Comparison of ENCODE assay signal across 3 fruit fly cellular contexts in genomic region chr3R:28676870-28677526, dm6.
TF ChIP-seq lines count a peak whose summit lies in the region.

No protein-coding gene starts in this region.

- TF ChIP-seq CTCF in whole organism, embryonic (GFP tag; optimal IDR thresholded peaks at IDR 0.05; lab: Kevin White, UChicago) = no peak

TF ChIP-seq in whole organism, embryonic, 481 proteins besides CTCF, POLR2A, EP300 and RAD21 (continues in another document):
- no peak for TF ChIP-seq Lhr (GFP tag; optimal IDR thresholded peaks at IDR 0.05; lab: Kevin White, UChicago)
- no peak for TF ChIP-seq gcm2 (GFP tag; optimal IDR thresholded peaks at IDR 0.05; lab: Kevin White, UChicago)
- TF ChIP-seq salm (tag; optimal IDR thresholded peaks at IDR 0.05; lab: Kevin White, UChicago) = peak; percentile 49
- TF ChIP-seq CG2199 (GFP tag; IDR thresholded peaks at IDR 0.05; lab: Robert Waterston, UW) = no peak
- peak; percentile 56 for TF ChIP-seq NfI (GFP tag; optimal IDR thresholded peaks at IDR 0.05; lab: Kevin White, UChicago)
- peak; percentile 68 for TF ChIP-seq ind (GFP tag; optimal IDR thresholded peaks at IDR 0.05; lab: Kevin White, UChicago)
- 0 out of 4 replicates have a peak, but pooled peaks have one; percentile 7 for TF ChIP-seq chinmo (GFP tag; IDR thresholded peaks at IDR 0.05; lab: Robert Waterston, UW; ENCODE audit: partially characterized antibody)
- TF ChIP-seq CG8290 (GFP tag; optimal IDR thresholded peaks at IDR 0.05; lab: Kevin White, UChicago) = no peak
- TF ChIP-seq CG8290 (tag; optimal IDR thresholded peaks at IDR 0.05; lab: Kevin White, UChicago) = peak in 1 of 2 experiments; percentile 71
- no peak for TF ChIP-seq ara (GFP tag; IDR thresholded peaks at IDR 0.05; lab: Robert Waterston, UW)
- TF ChIP-seq Ptx1 (GFP tag; IDR thresholded peaks at IDR 0.05; lab: Robert Waterston, UW) = peak; percentile 70
- TF ChIP-seq CG12299 (tag; optimal IDR thresholded peaks at IDR 0.05; lab: Kevin White, UChicago) = no peak
- TF ChIP-seq Bteb2 (GFP tag; optimal IDR thresholded peaks at IDR 0.05; lab: Kevin White, UChicago) = no peak
- peak; percentile 66 for TF ChIP-seq fd3F (GFP tag; optimal IDR thresholded peaks at IDR 0.05; lab: Kevin White, UChicago)
- 0 out of 2 replicates have a peak, but pooled peaks have one; percentile 43 for TF ChIP-seq Taf1 (GFP tag; IDR thresholded peaks at IDR 0.05; lab: Robert Waterston, UW)
- peak; percentile 18 for TF ChIP-seq CG18619 (GFP tag; optimal IDR thresholded peaks at IDR 0.05; lab: Kevin White, UChicago)
- TF ChIP-seq Dbx (GFP tag; IDR thresholded peaks at IDR 0.05; lab: Robert Waterston, UW) = 0 out of 3 replicates have a peak, but pooled peaks have one; percentile 13
- TF ChIP-seq CG12659 (GFP tag; optimal IDR thresholded peaks at IDR 0.05; lab: Kevin White, UChicago) = peak; percentile 37
- TF ChIP-seq dysf (GFP tag; IDR thresholded peaks at IDR 0.05; lab: Robert Waterston, UW) = peak; percentile 80
- peak; percentile 53 for TF ChIP-seq bcd (GFP tag; optimal IDR thresholded peaks at IDR 0.05; lab: Kevin White, UChicago)
- no peak for TF ChIP-seq HmgD (GFP tag; optimal IDR thresholded peaks at IDR 0.05; lab: Kevin White, UChicago)
- TF ChIP-seq CG17912 (GFP tag; optimal IDR thresholded peaks at IDR 0.05; lab: Kevin White, UChicago) = no peak
- peak; percentile 63 for TF ChIP-seq sisA (GFP tag; IDR thresholded peaks at IDR 0.05; lab: Robert Waterston, UW)
- 0 out of 2 replicates have a peak, but pooled peaks have one; percentile 6 for TF ChIP-seq ap (GFP tag; IDR thresholded peaks at IDR 0.05; lab: Robert Waterston, UW)
- TF ChIP-seq B-H1 (GFP tag; IDR thresholded peaks at IDR 0.05; lab: Robert Waterston, UW) = peak; percentile 45; the same call in 2 of the 3 replicates
- peak; percentile 64 for TF ChIP-seq H2.0 (GFP tag; IDR thresholded peaks at IDR 0.05; lab: Robert Waterston, UW)
- TF ChIP-seq CG6175 (GFP tag; IDR thresholded peaks at IDR 0.05; lab: Robert Waterston, UW) = 0 out of 3 replicates have a peak, but pooled peaks have one; percentile 39
- TF ChIP-seq oc (tag; optimal IDR thresholded peaks at IDR 0.05; lab: Kevin White, UChicago) = peak; percentile 48
- TF ChIP-seq CG17385 (GFP tag; optimal IDR thresholded peaks at IDR 0.05; lab: Kevin White, UChicago) = peak; percentile 31

TF ChIP-seq in whole organism, prepupa, 60 proteins besides CTCF, POLR2A, EP300 and RAD21:
- no peak for TF ChIP-seq Hr4 (GFP tag; optimal IDR thresholded peaks at IDR 0.05; lab: Kevin White, UChicago)
- TF ChIP-seq CG6163 (GFP tag; IDR thresholded peaks at IDR 0.05; lab: Robert Waterston, UW) = 0 out of 3 replicates have a peak, but pooled peaks have one; percentile 26
- no peak for TF ChIP-seq CG11902 (GFP tag; optimal IDR thresholded peaks at IDR 0.05; lab: Kevin White, UChicago)
- TF ChIP-seq cyc (GFP tag; optimal IDR thresholded peaks at IDR 0.05; lab: Kevin White, UChicago) = no peak

TF ChIP-seq in whole organism, wandering third instar larva, 38 proteins besides CTCF, POLR2A, EP300 and RAD21:
- no peak for TF ChIP-seq OdsH (GFP tag; optimal IDR thresholded peaks at IDR 0.05; lab: Kevin White, UChicago)
- no peak for TF ChIP-seq N (GFP tag; optimal IDR thresholded peaks at IDR 0.05; lab: Kevin White, UChicago)
- no peak for TF ChIP-seq br (GFP tag; optimal IDR thresholded peaks at IDR 0.05; lab: Kevin White, UChicago)
- TF ChIP-seq sv (GFP tag; optimal IDR thresholded peaks at IDR 0.05; lab: Kevin White, UChicago) = peak; percentile 56
- no peak for TF ChIP-seq Dfd (GFP tag; optimal IDR thresholded peaks at IDR 0.05; lab: Kevin White, UChicago)

Comparison
In these comparisons a context has a peak if more than half of its experiments do, and no peak if none do; other contexts are left out.
1. Of the 7 proteins assayed by ChIP-seq in both whole organism, embryonic and whole organism, prepupa: peak only in whole organism, embryonic: Blimp-1, CG6854, Gug and Sox102F; only in whole organism, prepupa: none; in both: none; in neither: 3.